Fruit fly (Drosophila melanogaster) whole organism, adult: Measurements from ENCODE around the gene Srg3.
A peak's percentile ranks its signal among the peaks of the same experiment; 100 is the strongest.

ENCODE experiments used
- CG11617 ChIP-seq: fragments of 200-800 bp; sonication (Bioruptor generic); optimal IDR thresholded peaks from 2 replicates; lab custom pipeline; 2017; ENCODE audit warnings: mild to moderate bottlenecking, missing biosample characterization, missing genetic modification reagents, missing genetic modification characterization
- CG12768 ChIP-seq: fragments of 200-800 bp; sonication (Bioruptor generic); optimal IDR thresholded peaks from 2 replicates; lab custom pipeline; 2017; ENCODE audit warnings: missing biosample characterization, missing genetic modification characterization, mild to moderate bottlenecking, moderate library complexity, missing genetic modification reagents
- CG14711 ChIP-seq: fragments of 200-800 bp; sonication (Bioruptor generic); optimal IDR thresholded peaks from 2 replicates; lab custom pipeline; 2018; ENCODE audit warnings: missing biosample characterization, mild to moderate bottlenecking, missing genetic modification characterization, moderate library complexity
- CG1620 ChIP-seq: fragments of 200-800 bp; sonication (Bioruptor generic); optimal IDR thresholded peaks from 2 replicates; lab custom pipeline; 2016; ENCODE audit warnings: missing biosample characterization, missing genetic modification characterization
- CG33017 ChIP-seq: fragments of 200-800 bp; sonication (Bioruptor generic); optimal IDR thresholded peaks from 2 replicates; lab custom pipeline; 2018; ENCODE audit warnings: missing biosample characterization, mild to moderate bottlenecking, missing genetic modification characterization, moderate library complexity
- CG5204 ChIP-seq: fragments of 200-800 bp; sonication (Bioruptor generic); optimal IDR thresholded peaks from 2 replicates; lab custom pipeline; 2016; ENCODE audit warnings: missing biosample characterization, missing genetic modification characterization
- CG7045 ChIP-seq: fragments of 200-800 bp; sonication (Bioruptor generic); optimal IDR thresholded peaks from 2 replicates; lab custom pipeline; 2017; ENCODE audit warnings: missing biosample characterization, mild to moderate bottlenecking, missing genetic modification characterization
- CG7101 ChIP-seq: fragments of 200-800 bp; sonication (Bioruptor generic); optimal IDR thresholded peaks from 2 replicates; lab custom pipeline; 2018; ENCODE audit warnings: missing biosample characterization, mild to moderate bottlenecking, missing genetic modification characterization, moderate library complexity
- Clk ChIP-seq: fragments of 200-800 bp; sonication (Bioruptor generic); optimal IDR thresholded peaks from 2 replicates; lab custom pipeline; 2017; ENCODE audit warnings: missing biosample characterization, missing genetic modification characterization
- Crg-1 ChIP-seq: fragments of 200-800 bp; sonication (Bioruptor generic); optimal IDR thresholded peaks from 2 replicates; lab custom pipeline; 2016; ENCODE audit warnings: missing biosample characterization, missing genetic modification characterization
- Hr96 ChIP-seq: fragments of 200-800 bp; sonication (Bioruptor generic); optimal IDR thresholded peaks from 2 replicates; lab custom pipeline; 2016; ENCODE audit warnings: missing biosample characterization, missing genetic modification characterization
- Mnt ChIP-seq: fragments of 200-800 bp; sonication (Bioruptor generic); optimal IDR thresholded peaks from 2 replicates; lab custom pipeline; 2016; ENCODE audit warnings: missing biosample characterization, mild to moderate bottlenecking, missing genetic modification characterization
- bab1 ChIP-seq: fragments of 200-800 bp; sonication (Bioruptor generic); optimal IDR thresholded peaks from 3 replicates; lab custom pipeline; 2019; ENCODE audit warnings: missing biosample characterization, mild to moderate bottlenecking, missing genetic modification characterization, moderate library complexity
- cic ChIP-seq: fragments of 200-800 bp; sonication (Bioruptor generic); optimal IDR thresholded peaks from 2 replicates; lab custom pipeline; 2017; ENCODE audit warnings: missing biosample characterization, mild to moderate bottlenecking, missing genetic modification characterization, moderate library complexity
- cnc ChIP-seq, 2 experiments: fragments of >200 bp; optimal IDR thresholded peaks; 2 replicates each; lab custom pipeline; 2017
- kay ChIP-seq: fragments of 200-800 bp; sonication (Bioruptor generic); peaks from one replicate; lab custom pipeline; 2016; ENCODE audit warnings: missing biosample characterization, missing genetic modification characterization, borderline replicate concordance
- ovo ChIP-seq: fragments of 200-800 bp; sonication (Bioruptor generic); optimal IDR thresholded peaks from 2 replicates; lab custom pipeline; 2016; ENCODE audit warnings: missing biosample characterization, missing genetic modification characterization
- pad ChIP-seq: fragments of 200-800 bp; sonication (Bioruptor generic); optimal IDR thresholded peaks from 3 replicates; lab custom pipeline; 2017; ENCODE audit warnings: missing biosample characterization, missing genetic modification characterization, mild to moderate bottlenecking, moderate library complexity, missing genetic modification reagents
- tj ChIP-seq: fragments of 200-800 bp; sonication (Bioruptor generic); optimal IDR thresholded peaks from 3 replicates; lab custom pipeline; 2017; ENCODE audit warnings: missing biosample characterization, mild to moderate bottlenecking, missing genetic modification characterization, moderate library complexity
- toe ChIP-seq: fragments of 200-800 bp; sonication (Bioruptor generic); optimal IDR thresholded peaks from 2 replicates; lab custom pipeline; 2016; ENCODE audit warnings: missing biosample characterization, missing genetic modification characterization

Srg3 gene

dm6 chr3L:9462794-9463193, 19.8 kb downstream of the Srg3 start:
- no peak for TF ChIP-seq CG7045
- TF ChIP-seq cnc (optimal IDR thresholded peaks at IDR 0.05; lab: Kevin White, UChicago) = no peak
- no peak for TF ChIP-seq cic (GFP tag; lab: Kevin White, UChicago)
- TF ChIP-seq toe (GFP tag; lab: Kevin White, UChicago) = no peak
- no peak for TF ChIP-seq CG12768 (GFP tag; lab: Kevin White, UChicago)
- no peak for TF ChIP-seq tj (GFP tag; lab: Kevin White, UChicago)
- TF ChIP-seq Clk (GFP tag; lab: Kevin White, UChicago) = no peak
- no peak for TF ChIP-seq kay (GFP tag; lab: Kevin White, UChicago)
- no peak for TF ChIP-seq CG11617 (GFP tag; lab: Kevin White, UChicago)
- TF ChIP-seq CG1620 = no peak
- TF ChIP-seq CG14711 (tag; lab: Kevin White, UChicago) = no peak
- TF ChIP-seq CG33017 = no peak
- no peak for TF ChIP-seq Hr96 (GFP tag; lab: Kevin White, UChicago)
- TF ChIP-seq Crg-1 (GFP tag; lab: Kevin White, UChicago) = no peak
- TF ChIP-seq Mnt (GFP tag; lab: Kevin White, UChicago) = no peak

DNA sequence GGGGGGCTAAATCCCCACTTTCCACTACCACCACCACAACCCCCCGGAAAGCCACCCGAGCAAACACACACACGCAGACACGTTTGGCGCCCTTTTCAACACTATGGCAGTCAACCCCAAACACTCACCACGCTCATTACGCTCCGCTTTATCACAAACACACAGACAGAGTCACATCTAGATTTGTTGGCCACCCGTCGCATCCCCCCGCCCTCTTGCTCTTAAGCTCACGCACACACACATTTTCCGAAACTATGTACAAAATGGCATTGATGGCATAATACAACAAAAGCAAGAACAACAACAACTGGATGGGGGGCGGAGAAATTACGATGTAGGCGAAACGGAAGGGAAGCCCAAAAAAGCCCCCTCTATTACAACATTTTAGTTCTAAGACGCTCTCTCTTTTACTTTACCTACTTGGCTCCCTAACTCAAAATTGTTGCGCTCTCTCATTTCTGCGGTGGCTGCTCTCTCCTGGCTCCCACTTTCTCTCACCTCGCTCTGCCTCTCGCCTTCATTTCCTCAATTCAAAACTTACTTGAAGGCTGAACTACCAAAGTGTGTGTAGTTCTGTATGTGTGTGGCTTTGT, 22.7 kb downstream of the Srg3 start:
- TF ChIP-seq Crg-1 (GFP tag; lab: Kevin White, UChicago) (no peak), pad (GFP tag; lab: Kevin White, UChicago) (peak; percentile 8), CG11617 (GFP tag; lab: Kevin White, UChicago) (no peak), cic (GFP tag; lab: Kevin White, UChicago) (peak; percentile 12), CG12768 (GFP tag; lab: Kevin White, UChicago) (peak; percentile 40), cnc (optimal IDR thresholded peaks at IDR 0.05; lab: Kevin White, UChicago) (no peak)

dm6 chr3L:9466595-9466994, 23.6 kb downstream of the Srg3 start:
- no peak for TF ChIP-seq Hr96 (GFP tag; lab: Kevin White, UChicago)
- no peak for TF ChIP-seq kay (GFP tag; lab: Kevin White, UChicago)
- no peak for TF ChIP-seq CG14711 (tag; lab: Kevin White, UChicago)
- TF ChIP-seq CG7045 = peak; percentile 47
- TF ChIP-seq Crg-1 (GFP tag; lab: Kevin White, UChicago) = no peak
- peak; percentile 32 for TF ChIP-seq CG33017
- peak; percentile 57 for TF ChIP-seq CG5204
- peak; percentile 9 for TF ChIP-seq CG7101
- no peak for TF ChIP-seq cnc (optimal IDR thresholded peaks at IDR 0.05; lab: Kevin White, UChicago)
- peak; percentile 34 for TF ChIP-seq CG11617 (GFP tag; lab: Kevin White, UChicago)
- TF ChIP-seq bab1 = no peak
- TF ChIP-seq Clk (GFP tag; lab: Kevin White, UChicago) = peak; percentile 32
- no peak for TF ChIP-seq tj (GFP tag; lab: Kevin White, UChicago)
- peak; percentile 42 for TF ChIP-seq toe (GFP tag; lab: Kevin White, UChicago)
- TF ChIP-seq Mnt (GFP tag; lab: Kevin White, UChicago) = no peak
- TF ChIP-seq pad (GFP tag; lab: Kevin White, UChicago) = no peak
- peak; percentile 24 for TF ChIP-seq CG12768 (GFP tag; lab: Kevin White, UChicago)
- no peak for TF ChIP-seq ovo (GFP tag; lab: Kevin White, UChicago)
- TF ChIP-seq cic (GFP tag; lab: Kevin White, UChicago) = no peak
- TF ChIP-seq CG1620 = no peak

DNA sequence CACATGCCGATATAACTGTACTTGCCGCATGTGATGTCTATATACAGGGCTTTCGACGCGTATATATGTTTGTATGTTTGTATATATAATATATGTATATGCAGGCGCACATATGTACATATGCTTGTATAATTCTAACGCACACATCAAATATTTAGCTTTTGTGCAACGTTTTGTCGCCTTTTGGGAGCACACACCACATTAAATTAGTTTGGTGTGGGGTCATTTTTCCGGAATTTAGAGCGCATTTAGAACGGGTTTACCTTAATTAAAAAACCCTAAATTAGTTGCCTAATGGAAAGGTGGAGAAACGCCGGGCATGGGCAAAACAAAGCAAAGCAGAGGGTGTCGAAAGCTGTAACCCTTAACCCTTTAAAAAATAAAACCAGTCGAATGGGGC, 24.2 kb downstream of the Srg3 start:
- no peak for TF ChIP-seq bab1
- TF ChIP-seq kay (GFP tag; lab: Kevin White, UChicago) = peak; percentile 78

- TF ChIP-seq tj (GFP tag; lab: Kevin White, UChicago) (no peak), CG1620 (no peak)
These were observed 24.8 kb downstream of the Srg3 start for dm6 chr3L:9467763-9468206.

dm6 chr3L:9468261-9468890, 25.3 kb downstream of the Srg3 start:
- peak; percentile 36 for TF ChIP-seq CG7045
- no peak for TF ChIP-seq CG1620
- peak; percentile 3 for TF ChIP-seq bab1

DNA sequence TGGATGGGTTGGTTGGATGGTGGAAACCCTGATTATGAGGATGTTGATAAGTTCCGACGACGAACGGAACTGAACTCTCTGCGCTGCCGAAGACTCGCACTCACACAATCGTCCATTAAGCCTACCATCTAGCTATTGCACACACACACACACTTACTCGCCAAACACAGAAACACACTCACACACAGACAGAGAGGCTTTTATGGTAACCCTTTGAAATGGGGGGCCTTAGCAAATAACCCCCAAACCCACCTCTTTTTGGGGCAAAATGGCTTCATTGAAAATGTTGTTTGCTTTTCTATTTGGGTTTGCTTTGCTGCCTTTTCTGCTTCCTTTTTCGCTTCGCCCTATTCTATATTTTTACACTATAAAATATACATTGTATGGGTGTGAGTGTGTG, 26.0 kb downstream of the Srg3 start:
- TF ChIP-seq Clk (GFP tag; lab: Kevin White, UChicago) = peak; percentile 0
- no peak for TF ChIP-seq cnc (optimal IDR thresholded peaks at IDR 0.05; lab: Kevin White, UChicago)
- peak; percentile 26 for TF ChIP-seq cic (GFP tag; lab: Kevin White, UChicago)
